Worm (Caenorhabditis elegans) whole organism, L1 larva: ENCODE data around the gene T23F2.2.
A peak's percentile ranks its signal among the peaks of the same experiment; 100 is the strongest.

Source experiments
- C04F5.9 ChIP-seq: sonication (generic microtip); optimal IDR thresholded peaks from 2 replicates; lab custom pipeline; 2016; ENCODE audit warnings: missing genetic modification characterization, missing compliant biosample characterization
- C16A3.4 ChIP-seq: fragments of 150-350 bp; optimal IDR thresholded peaks from 2 replicates; lab custom pipeline; 2014; ENCODE audit warnings: missing biosample characterization, missing genetic modification characterization
- alr-1 ChIP-seq: fragments of 200-800 bp; sonication (Bioruptor generic); optimal IDR thresholded peaks from 2 replicates; lab custom pipeline; 2018; ENCODE audit warnings: borderline replicate concordance, mild to moderate bottlenecking, missing genetic modification characterization, missing compliant biosample characterization
- blmp-1 ChIP-seq: fragments of 150-350 bp; optimal IDR thresholded peaks from 2 replicates; lab custom pipeline; 2014; ENCODE audit warnings: missing biosample characterization, missing genetic modification characterization
- ceh-88 ChIP-seq: fragments of 200-800 bp; sonication (Bioruptor generic); IDR thresholded peaks from 2 replicates; pipeline ENCODE4 v1.3.6; 2022; ENCODE audit warnings: missing genetic modification characterization, missing compliant biosample characterization
- ceh-90 ChIP-seq: sonication (generic microtip); optimal IDR thresholded peaks from 2 replicates; lab custom pipeline; 2016; ENCODE audit warnings: missing genetic modification characterization, missing compliant biosample characterization
- ces-1 ChIP-seq: fragments of 150-350 bp; optimal IDR thresholded peaks from 2 replicates; lab custom pipeline; 2014; ENCODE audit warnings: missing biosample characterization, missing genetic modification reagents, missing genetic modification characterization
- dpl-1 ChIP-seq, 3 experiments: fragments of 150-350 bp in 2 of 3; sonication (generic microtip) in 1 of 3; optimal IDR thresholded peaks; 2 replicates each; lab custom pipeline; 2014 to 2017; ENCODE audit warnings: missing biosample characterization in 3 of 3, missing genetic modification characterization in 3 of 3, missing genetic modification reagents in 3 of 3
- dsc-1 ChIP-seq: sonication (generic microtip); optimal IDR thresholded peaks from 2 replicates; lab custom pipeline; 2016; ENCODE audit warnings: mild to moderate bottlenecking, missing genetic modification characterization, missing compliant biosample characterization
- efl-1 ChIP-seq, 4 experiments: fragments of 150-350 bp; optimal IDR thresholded peaks in 3 of 4; peaks in 1 of 4; 1 replicate in 1 of 4; 2 replicates in 3 of 4; lab custom pipeline; 2014; ENCODE audit warnings: missing biosample characterization in 2 of 4, missing genetic modification characterization in 2 of 4, missing genetic modification reagents in 2 of 4
- efl-3 ChIP-seq: fragments of 200-800 bp; sonication (Bioruptor generic); optimal IDR thresholded peaks from 2 replicates; lab custom pipeline; 2018; ENCODE audit warnings: mild to moderate bottlenecking, missing genetic modification characterization, missing compliant biosample characterization
- egl-13 ChIP-seq: sonication (generic microtip); optimal IDR thresholded peaks from 2 replicates; lab custom pipeline; 2016; ENCODE audit warnings: missing genotype, missing genetic modification reagents, missing genetic modification characterization, missing compliant biosample characterization
- elt-2 ChIP-seq: sonication (generic microtip); optimal IDR thresholded peaks from 2 replicates; lab custom pipeline; 2016; ENCODE audit warnings: missing genetic modification characterization, mild to moderate bottlenecking, inconsistent platforms, missing compliant biosample characterization, missing genetic modification reagents
- grh-1 ChIP-seq: fragments of 200-800 bp; sonication (Bioruptor generic); IDR thresholded peaks from 2 replicates; pipeline ENCODE4 v1.3.6; 2022; ENCODE audit warnings: missing genetic modification reagents, missing genetic modification characterization, missing compliant biosample characterization
- lin-14 ChIP-seq: fragments of 200-800 bp; sonication (Bioruptor generic); optimal IDR thresholded peaks from 2 replicates; lab custom pipeline; 2018; ENCODE audit warnings: mild to moderate bottlenecking, missing genetic modification characterization, moderate library complexity, missing compliant biosample characterization
- lin-15B ChIP-seq: fragments of 150-350 bp; sonication (generic microtip); optimal IDR thresholded peaks from 3 replicates; lab custom pipeline; 2014; ENCODE audit warnings: missing biosample characterization, missing genetic modification characterization
- lin-35 ChIP-seq, 2 experiments: fragments of 150-350 bp; optimal IDR thresholded peaks; 2 replicates each; lab custom pipeline; 2014; ENCODE audit warnings: missing biosample characterization in 2 of 2, missing genetic modification characterization in 2 of 2, missing genetic modification reagents in 2 of 2
- lsy-2 ChIP-seq, 2 experiments: fragments of 150-350 bp; optimal IDR thresholded peaks; 2 replicates each; lab custom pipeline; 2014; ENCODE audit warnings: missing biosample characterization in 2 of 2, missing genetic modification characterization in 2 of 2
- mdl-1 ChIP-seq, 2 experiments: fragments of 150-350 bp; optimal IDR thresholded peaks; 2 replicates each; lab custom pipeline; 2014 to 2017; ENCODE audit warnings: missing biosample characterization in 2 of 2, missing genetic modification characterization in 2 of 2, inconsistent platforms in 1 of 2
- nhr-20 ChIP-seq: sonication (generic microtip); optimal IDR thresholded peaks from 2 replicates; lab custom pipeline; 2016; ENCODE audit warnings: mild to moderate bottlenecking, missing genetic modification characterization, missing compliant biosample characterization
- nhr-84 ChIP-seq: sonication (generic microtip); optimal IDR thresholded peaks from 2 replicates; lab custom pipeline; 2017; ENCODE audit warnings: missing biosample characterization, missing genetic modification characterization
- nhr-85 ChIP-seq: sonication (generic microtip); peaks from one replicate; lab custom pipeline; 2016; ENCODE audit warnings: missing genetic modification characterization, inconsistent platforms, missing compliant biosample characterization
- pag-3 ChIP-seq: sonication (generic microtip); optimal IDR thresholded peaks from 2 replicates; lab custom pipeline; 2017; ENCODE audit warnings: missing genetic modification characterization, mild to moderate bottlenecking, missing compliant biosample characterization, antibody characterized with exemption, borderline replicate concordance; ENCODE audit not compliant: insufficient read depth
- skn-1 ChIP-seq: fragments of 150-350 bp; optimal IDR thresholded peaks from 2 replicates; lab custom pipeline; 2014; ENCODE audit warnings: missing biosample characterization, missing genetic modification characterization
- sptf-1 ChIP-seq: fragments of 150-350 bp; optimal IDR thresholded peaks from 2 replicates; lab custom pipeline; 2014; ENCODE audit warnings: missing biosample characterization, missing genetic modification characterization
- tbx-2 ChIP-seq: sonication (generic microtip); optimal IDR thresholded peaks from 2 replicates; lab custom pipeline; 2016; ENCODE audit warnings: missing genetic modification characterization, missing compliant biosample characterization
- unc-130 ChIP-seq: fragments of 150-350 bp; optimal IDR thresholded peaks from 2 replicates; lab custom pipeline; 2017; ENCODE audit warnings: missing biosample characterization, missing genetic modification characterization, inconsistent platforms
- unc-86 ChIP-seq: sonication (generic microtip); optimal IDR thresholded peaks from 2 replicates; lab custom pipeline; 2016; ENCODE audit warnings: missing genetic modification characterization, missing compliant biosample characterization
- ztf-11 ChIP-seq, 2 experiments: sonication (generic microtip); optimal IDR thresholded peaks; 2 replicates each; lab custom pipeline; 2016 to 2017; ENCODE audit warnings: missing genetic modification characterization in 2 of 2, missing biosample characterization in 1 of 2, missing compliant biosample characterization in 1 of 2
- ztf-4 ChIP-seq: fragments of 150-350 bp; optimal IDR thresholded peaks from 2 replicates; lab custom pipeline; 2014; ENCODE audit warnings: missing biosample characterization, missing genetic modification characterization

Gene T23F2.2

ce11 chrX:5479876-5480580 is 25.0 kb downstream of the T23F2.2 start (continued):
- TF ChIP-seq ceh-90: no peak
- TF ChIP-seq C16A3.4 (tag; lab: Kevin White, UChicago): peak; percentile 40
- no peak for TF ChIP-seq unc-130
- no peak for TF ChIP-seq C04F5.9 (tag; lab: Kevin White, UChicago)
- no peak for TF ChIP-seq tbx-2
- TF ChIP-seq ceh-88 (GFP tag; lab: Robert Waterston, UW): no peak
- TF ChIP-seq grh-1 (GFP tag; lab: Robert Waterston, UW): no peak
- no peak for TF ChIP-seq mdl-1 (tag; optimal IDR thresholded peaks at IDR 0.05; lab: Kevin White, UChicago)
- peak in 1 of 2 experiments; percentile 60 for TF ChIP-seq lin-35 (GFP tag; optimal IDR thresholded peaks at IDR 0.05; lab: Kevin White, UChicago)
- TF ChIP-seq sptf-1 (tag; lab: Kevin White, UChicago): no peak
- TF ChIP-seq lsy-2 (tag; optimal IDR thresholded peaks at IDR 0.05; lab: Kevin White, UChicago): no peak
- TF ChIP-seq elt-2: peak; percentile 59
- TF ChIP-seq efl-3 (GFP tag; lab: Kevin White, UChicago): no peak
- no peak for TF ChIP-seq egl-13 (tag; lab: Kevin White, UChicago)

DNA sequence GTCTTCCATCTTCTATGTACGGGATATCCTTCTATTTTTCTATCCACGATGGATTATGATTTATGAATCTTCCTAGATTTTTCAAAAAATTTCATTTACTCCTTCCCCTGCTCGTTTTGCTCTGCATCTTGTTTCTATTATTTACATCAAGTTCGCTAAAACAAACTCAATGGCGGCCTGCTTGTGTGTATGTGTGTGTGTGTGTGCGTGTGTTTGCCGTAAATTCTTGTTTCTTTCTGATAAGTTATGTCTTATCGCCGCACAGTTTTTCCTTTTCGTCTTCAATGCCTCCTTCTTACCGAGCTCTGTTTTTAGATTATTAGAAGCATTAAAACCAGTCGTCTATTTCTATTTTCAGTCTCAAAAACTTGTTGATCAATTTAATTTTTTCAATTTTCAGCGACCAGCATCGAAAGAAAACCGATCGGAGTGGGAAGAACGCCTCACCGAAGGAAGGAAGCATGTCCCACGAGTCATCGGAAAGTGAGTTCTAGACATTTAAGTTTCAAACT is 25.7 kb downstream of the T23F2.2 start, which contains the start of gene dlg-1:
Gene dlg-1, plus strand, starts transcription at position 401 of the 512 bp plus-strand sequence.
- TF ChIP-seq efl-1 (optimal IDR thresholded peaks at IDR 0.05; lab: Kevin White, UChicago): no peak
- peak in 1 of 2 experiments; percentile 7 for TF ChIP-seq efl-1 (GFP tag; optimal IDR thresholded peaks at IDR 0.05 in 1 of 2; lab: Kevin White, UChicago)
- TF ChIP-seq ztf-11 (tag; optimal IDR thresholded peaks at IDR 0.05; lab: Kevin White, UChicago): no peak
- TF ChIP-seq mdl-1 (tag; optimal IDR thresholded peaks at IDR 0.05; lab: Kevin White, UChicago): peak in 1 of 2 experiments; percentile 8

- peak; percentile 0 for TF ChIP-seq nhr-20 (tag; lab: Kevin White, UChicago)
- TF ChIP-seq lin-15B (tag; lab: Kevin White, UChicago): no peak
- peak; percentile 72 for TF ChIP-seq nhr-85 (tag; lab: Kevin White, UChicago)
- no peak for TF ChIP-seq efl-1 (optimal IDR thresholded peaks at IDR 0.05; lab: Kevin White, UChicago)
- peak in 1 of 2 experiments; percentile 77 for TF ChIP-seq efl-1 (GFP tag; optimal IDR thresholded peaks at IDR 0.05 in 1 of 2; lab: Kevin White, UChicago)
- no peak for TF ChIP-seq egl-13 (tag; lab: Kevin White, UChicago)
- peak in 1 of 2 experiments; percentile 6 for TF ChIP-seq lsy-2 (tag; optimal IDR thresholded peaks at IDR 0.05; lab: Kevin White, UChicago)
- peak; percentile 6 for TF ChIP-seq lin-14 (GFP tag; lab: Kevin White, UChicago)
- no peak for TF ChIP-seq ceh-90
- TF ChIP-seq blmp-1 (tag; lab: Kevin White, UChicago): peak; percentile 1
These were observed 26.2 kb downstream of the T23F2.2 start for ce11 chrX:5478875-5479274.

ce11 chrX:5477597-5477996 is 27.5 kb downstream of the T23F2.2 start:
- TF ChIP-seq alr-1 (no peak), dpl-1 (GFP tag; optimal IDR thresholded peaks at IDR 0.05; lab: Kevin White, UChicago) (no peak), ceh-90 (no peak), unc-86 (tag; lab: Kevin White, UChicago) (no peak), dsc-1 (no peak), ztf-4 (tag; lab: Kevin White, UChicago) (no peak)

ce11 chrX:5476357-5476756 is 28.7 kb downstream of the T23F2.2 start:
- TF ChIP-seq skn-1 (tag; lab: Kevin White, UChicago) (no peak), nhr-84 (tag; lab: Kevin White, UChicago) (no peak), sptf-1 (tag; lab: Kevin White, UChicago) (no peak), C16A3.4 (tag; lab: Kevin White, UChicago) (no peak), pag-3 (no peak), ceh-88 (GFP tag; lab: Robert Waterston, UW) (no peak), mdl-1 (tag; optimal IDR thresholded peaks at IDR 0.05; lab: Kevin White, UChicago) (peak in 1 of 2 experiments; percentile 5), elt-2 (peak; percentile 47), ces-1 (GFP tag; lab: Kevin White, UChicago) (no peak)
